Fruit fly (Drosophila melanogaster) whole organism, embryonic: ENCODE data around the gene CG5070.

ENCODE experiments used
- CG12155 ChIP-seq: fragments of 200-800 bp; sonication (Bioruptor generic); optimal IDR thresholded peaks from 3 replicates; lab custom pipeline; 2016; ENCODE audit warnings: missing biosample characterization, missing genetic modification characterization
- CG14050 ChIP-seq: fragments of 200-800 bp; sonication (Bioruptor generic); IDR thresholded peaks from 3 replicates; pipeline ENCODE4 v1.3.6; 2022; ENCODE audit warnings: missing biosample characterization, missing genetic modification characterization
- CG14441 ChIP-seq: fragments of 200-800 bp; sonication (Bioruptor generic); IDR thresholded peaks from 2 replicates; pipeline ENCODE4 v1.3.6; 2022; ENCODE audit warnings: missing biosample characterization, missing genetic modification characterization
- CG14860 ChIP-seq: fragments of 200-800 bp; sonication (Bioruptor generic); IDR thresholded peaks from 3 replicates; pipeline ENCODE4 v1.3.6; 2022; ENCODE audit warnings: missing biosample characterization, missing genetic modification characterization; ENCODE audit not compliant: partially characterized antibody
- CG15514 ChIP-seq: fragments of 200-800 bp; sonication (Bioruptor generic); optimal IDR thresholded peaks from 3 replicates; lab custom pipeline; 2017; ENCODE audit warnings: missing biosample characterization, missing genetic modification characterization, mild to moderate bottlenecking, moderate library complexity, missing genetic modification reagents
- CG16813 ChIP-seq: fragments of 200-800 bp; sonication (Bioruptor generic); IDR thresholded peaks from 3 replicates; pipeline ENCODE4 v1.3.6; 2022; ENCODE audit warnings: missing biosample characterization, missing genetic modification characterization; ENCODE audit not compliant: partially characterized antibody
- CG17186 ChIP-seq: fragments of 200-800 bp; sonication (Bioruptor generic); optimal IDR thresholded peaks from 3 replicates; lab custom pipeline; 2017; ENCODE audit warnings: missing biosample characterization, missing genetic modification reagents, missing genetic modification characterization
- CG17359 ChIP-seq: fragments of 200-800 bp; sonication (Bioruptor generic); optimal IDR thresholded peaks from 3 replicates; lab custom pipeline; 2018; ENCODE audit warnings: missing biosample characterization, mild to moderate bottlenecking, missing genetic modification characterization, moderate library complexity
- CG17361 ChIP-seq: fragments of 200-800 bp; sonication (Bioruptor generic); IDR thresholded peaks from 3 replicates; pipeline ENCODE4 v1.3.6; 2022; ENCODE audit warnings: missing biosample characterization, missing genetic modification characterization
- CG17802 ChIP-seq: fragments of 200-800 bp; sonication (Bioruptor generic); optimal IDR thresholded peaks from 2 replicates; lab custom pipeline; 2018; ENCODE audit warnings: missing biosample characterization, mild to moderate bottlenecking, missing genetic modification characterization, moderate library complexity
- CG18619 ChIP-seq: fragments of 200-800 bp; sonication (Bioruptor generic); optimal IDR thresholded peaks from 3 replicates; lab custom pipeline; 2017; ENCODE audit warnings: missing biosample characterization, mild to moderate bottlenecking, missing genetic modification characterization
- Chrac-16 ChIP-seq: fragments of 200-800 bp; sonication (Bioruptor generic); optimal IDR thresholded peaks from 3 replicates; lab custom pipeline; 2016; ENCODE audit warnings: missing biosample characterization, missing genetic modification characterization
- CoRest ChIP-seq: fragments of 200-800 bp; sonication (Bioruptor generic); optimal IDR thresholded peaks from 3 replicates; lab custom pipeline; 2018; ENCODE audit warnings: missing biosample characterization, mild to moderate bottlenecking, missing genetic modification characterization, moderate library complexity
- Dbx ChIP-seq: fragments of 200-800 bp; sonication (Bioruptor generic); IDR thresholded peaks from 3 replicates; pipeline ENCODE4 v1.3.6; 2022; ENCODE audit warnings: missing biosample characterization, missing genetic modification characterization
- H2.0 ChIP-seq: fragments of 200-800 bp; sonication (Bioruptor generic); IDR thresholded peaks from 2 replicates; pipeline ENCODE4 v1.3.6; 2022; ENCODE audit warnings: missing biosample characterization, missing genetic modification characterization
- HLH4C ChIP-seq: fragments of 200-800 bp; sonication (Bioruptor generic); IDR thresholded peaks from 3 replicates; pipeline ENCODE4 v1.3.6; 2022; ENCODE audit warnings: missing biosample characterization, missing genetic modification characterization; ENCODE audit not compliant: partially characterized antibody
- Hey ChIP-seq: fragments of 200-800 bp; sonication (Bioruptor generic); optimal IDR thresholded peaks from 3 replicates; lab custom pipeline; 2018; ENCODE audit warnings: missing biosample characterization, mild to moderate bottlenecking, missing genetic modification characterization
- Hmr ChIP-seq: fragments of 200-800 bp; sonication (Bioruptor generic); optimal IDR thresholded peaks from 3 replicates; lab custom pipeline; 2017; ENCODE audit warnings: mild to moderate bottlenecking, missing biosample characterization, missing genetic modification reagents, missing genetic modification characterization
- Hr3 ChIP-seq: fragments of 200-800 bp; sonication (Bioruptor generic); optimal IDR thresholded peaks from 3 replicates; lab custom pipeline; 2016; ENCODE audit warnings: missing biosample characterization, missing genetic modification characterization
- Jarid2 ChIP-seq: fragments of 200-800 bp; sonication (Bioruptor generic); optimal IDR thresholded peaks from 3 replicates; lab custom pipeline; 2017; ENCODE audit warnings: mild to moderate bottlenecking, missing biosample characterization, missing genetic modification reagents, missing genetic modification characterization
- Nf-YA ChIP-seq: fragments of 200-800 bp; sonication (Bioruptor generic); IDR thresholded peaks from 2 replicates; pipeline ENCODE4 v1.3.6; 2022; ENCODE audit warnings: missing biosample characterization, missing genetic modification characterization
- Nf-YC ChIP-seq: fragments of 200-800 bp; optimal IDR thresholded peaks from 3 replicates; lab custom pipeline; 2019; ENCODE audit warnings: missing biosample characterization, mild to moderate bottlenecking, missing genetic modification characterization, moderate library complexity
- Scr ChIP-seq: fragments of 200-800 bp; sonication (Bioruptor generic); IDR thresholded peaks from 2 replicates; pipeline ENCODE4 v1.3.6; 2022; ENCODE audit warnings: missing biosample characterization, missing genetic modification characterization; ENCODE audit not compliant: partially characterized antibody
- Sry-δ ChIP-seq: fragments of 200-800 bp; sonication (Bioruptor generic); optimal IDR thresholded peaks from 2 replicates; lab custom pipeline; 2016; ENCODE audit warnings: missing biosample characterization, missing genetic modification characterization
- Tbp ChIP-seq: fragments of >200 bp; optimal IDR thresholded peaks from 2 replicates; lab custom pipeline; 2018; ENCODE audit warnings: missing biosample characterization, missing genetic modification characterization
- Trl ChIP-seq, 3 experiments: fragments of >200 bp in 2 of 3; fragments of 200-800 bp in 1 of 3; sonication (Bioruptor generic) in 1 of 3; optimal IDR thresholded peaks; 2 replicates in 1 of 3; 3 replicates in 2 of 3; lab custom pipeline; 2016 to 2017; ENCODE audit warnings: missing biosample characterization in 1 of 3, missing genetic modification characterization in 1 of 3
- amos ChIP-seq: fragments of 200-800 bp; sonication (Bioruptor generic); IDR thresholded peaks from 2 replicates; pipeline ENCODE4 v1.3.6; 2022; ENCODE audit warnings: missing biosample characterization, missing genetic modification characterization; ENCODE audit not compliant: partially characterized antibody
- ato ChIP-seq: fragments of 200-800 bp; sonication (Bioruptor generic); IDR thresholded peaks from 2 replicates; pipeline ENCODE4 v1.3.6; 2022; ENCODE audit warnings: missing biosample characterization, missing genetic modification characterization; ENCODE audit not compliant: partially characterized antibody
- bbx ChIP-seq: fragments of 200-800 bp; sonication (Bioruptor generic); IDR thresholded peaks from 2 replicates; pipeline ENCODE4 v1.3.6; 2022; ENCODE audit warnings: missing biosample characterization, missing genetic modification characterization; ENCODE audit not compliant: partially characterized antibody
- chinmo ChIP-seq: fragments of 200-800 bp; sonication (Bioruptor generic); IDR thresholded peaks from 4 replicates; pipeline ENCODE4 v1.3.6; 2022; ENCODE audit warnings: missing biosample characterization, missing genetic modification characterization; ENCODE audit not compliant: partially characterized antibody
- crol ChIP-seq: fragments of 200-800 bp; sonication (Bioruptor generic); IDR thresholded peaks from 2 replicates; pipeline ENCODE4 v1.3.6; 2022; ENCODE audit warnings: missing biosample characterization, missing genetic modification characterization
- dm ChIP-seq: fragments of 200-800 bp; sonication (Bioruptor generic); optimal IDR thresholded peaks from 3 replicates; lab custom pipeline; 2016; ENCODE audit warnings: missing biosample characterization, missing genetic modification characterization
- dpn ChIP-seq, 2 experiments: fragments of 200-800 bp; sonication (Bioruptor generic); optimal IDR thresholded peaks; 3 replicates each; lab custom pipeline; 2016; ENCODE audit warnings: missing biosample characterization in 2 of 2, missing genetic modification characterization in 2 of 2
- grn ChIP-seq: fragments of 200-800 bp; sonication (Bioruptor generic); optimal IDR thresholded peaks from 3 replicates; lab custom pipeline; 2017; ENCODE audit warnings: missing biosample characterization, missing genetic modification characterization
- insv ChIP-seq, 2 experiments: fragments of 200-800 bp; sonication (Bioruptor generic); optimal IDR thresholded peaks; 3 replicates each; lab custom pipeline; 2016 to 2018; ENCODE audit warnings: missing biosample characterization in 2 of 2, missing genetic modification characterization in 2 of 2
- nerfin-2 ChIP-seq: fragments of 200-800 bp; sonication (Bioruptor generic); IDR thresholded peaks from 2 replicates; pipeline ENCODE4 v1.3.6; 2022; ENCODE audit warnings: missing biosample characterization, missing genetic modification characterization; ENCODE audit not compliant: partially characterized antibody
- pan ChIP-seq, 4 experiments: fragments of >200 bp in 3 of 4; fragments of 200-800 bp in 1 of 4; sonication (Bioruptor generic) in 1 of 4; optimal IDR thresholded peaks in 3 of 4; IDR thresholded peaks in 1 of 4; 2 replicates each; pipeline versions ENCODE4 v1.3.6 to Lab custom; 2017 to 2022; ENCODE audit warnings: missing biosample characterization in 2 of 4, missing genetic modification characterization in 2 of 4, mixed read lengths in 1 of 4
- scrt ChIP-seq: fragments of 200-800 bp; sonication (Bioruptor generic); optimal IDR thresholded peaks from 2 replicates; lab custom pipeline; 2018; ENCODE audit warnings: missing biosample characterization, mild to moderate bottlenecking, missing genetic modification characterization, moderate library complexity
- sens ChIP-seq: fragments of 200-800 bp; sonication (Bioruptor generic); peaks from one replicate; lab custom pipeline; 2016; ENCODE audit warnings: missing biosample characterization, missing genetic modification characterization
- slbo ChIP-seq: fragments of 200-800 bp; sonication (Bioruptor generic); IDR thresholded peaks from 2 replicates; pipeline ENCODE4 v1.3.6; 2022; ENCODE audit warnings: missing biosample characterization, missing genetic modification characterization
- tll ChIP-seq, 2 experiments: fragments of 200-800 bp in 1 of 2; fragments of >200 bp in 1 of 2; sonication (Bioruptor generic) in 1 of 2; optimal IDR thresholded peaks; 2 replicates each; lab custom pipeline; 2017 to 2019; ENCODE audit warnings: missing biosample characterization in 2 of 2, missing genetic modification characterization in 2 of 2, mild to moderate bottlenecking in 1 of 2, moderate library complexity in 1 of 2
- tna ChIP-seq: fragments of 200-800 bp; sonication (Bioruptor generic); IDR thresholded peaks from 2 replicates; pipeline ENCODE4 v1.3.6; 2022; ENCODE audit warnings: missing biosample characterization, missing genetic modification characterization; ENCODE audit not compliant: partially characterized antibody
- vnd ChIP-seq: fragments of 200-800 bp; sonication (Bioruptor generic); IDR thresholded peaks from 3 replicates; pipeline ENCODE4 v1.3.6; 2022; ENCODE audit warnings: missing biosample characterization, missing genetic modification characterization; ENCODE audit not compliant: partially characterized antibody

CG5070 gene

DNA sequence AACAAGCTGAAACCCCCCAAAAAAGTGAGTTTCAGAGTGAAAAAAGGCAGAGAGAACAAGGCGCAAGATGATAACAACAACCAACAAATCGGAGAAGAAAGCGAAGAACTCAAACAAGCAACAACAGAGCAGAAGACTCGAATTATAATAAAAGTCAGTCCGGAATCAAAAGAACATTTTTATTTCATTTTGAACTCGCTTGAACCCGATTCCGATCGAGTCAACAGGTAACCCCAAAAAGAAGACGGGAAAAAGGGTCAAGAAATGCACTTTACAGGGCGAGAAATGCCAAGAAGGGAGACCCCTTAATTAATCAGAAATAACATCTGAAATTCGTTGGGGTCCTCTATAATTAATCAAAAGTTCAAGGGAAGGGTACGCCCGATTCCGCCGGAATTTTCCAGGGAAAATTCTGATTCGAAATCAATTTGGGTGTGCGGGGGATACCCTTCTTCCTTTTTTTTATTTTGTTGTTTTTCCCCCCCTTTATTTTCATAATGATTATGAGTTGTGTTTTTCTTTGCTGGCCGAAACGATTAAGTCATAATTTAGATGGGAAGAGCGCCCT is 40.4 kb upstream of the CG5070 start (continued):
- TF ChIP-seq Dbx (GFP tag; lab: Robert Waterston, UW) (no peak), Sry-δ (GFP tag; lab: Kevin White, UChicago) (no peak), insv (GFP tag; optimal IDR thresholded peaks at IDR 0.05; lab: Kevin White, UChicago) (peak in 1 of 2 experiments; percentile 51), grn (no peak), CG14441 (GFP tag; lab: Robert Waterston, UW) (no peak), tll (GFP tag; optimal IDR thresholded peaks at IDR 0.05; lab: Kevin White, UChicago) (peak in 1 of 2 experiments; percentile 17)
- TF ChIP-seq, all 482 proteins: peak for 6

DNA sequence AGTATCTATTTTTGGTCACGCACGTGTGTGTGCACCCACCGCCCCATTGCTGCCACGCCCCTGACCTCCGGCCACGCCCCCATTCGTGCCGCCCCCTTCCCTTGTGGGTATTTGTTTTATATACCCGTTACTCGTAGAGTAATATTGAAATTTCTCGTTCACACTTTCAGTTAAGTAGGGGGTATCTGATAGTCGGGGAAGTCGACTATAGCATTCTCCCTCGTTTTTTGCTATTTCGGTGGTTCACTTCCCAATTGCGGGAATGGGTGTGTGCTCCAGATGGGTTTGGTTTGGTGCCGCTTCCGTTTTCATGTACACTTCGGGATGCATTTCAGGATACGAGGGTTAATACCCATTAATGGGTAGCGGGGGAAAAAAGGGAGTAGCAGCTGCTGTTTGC is 35.6 kb upstream of the CG5070 start:
- peak; percentile 50; the same call in 1 of the 2 replicates for TF ChIP-seq bbx (GFP tag; lab: Robert Waterston, UW)
- TF ChIP-seq Nf-YC (tag; lab: Kevin White, UChicago): no peak
- TF ChIP-seq vnd (GFP tag; lab: Robert Waterston, UW): 0 out of 3 replicates have a peak, but pooled peaks have one; percentile 17
- no peak for TF ChIP-seq amos (GFP tag; lab: Robert Waterston, UW)
- TF ChIP-seq nerfin-2 (GFP tag; lab: Robert Waterston, UW): peak; percentile 37; the same call in 1 of the 2 replicates
- TF ChIP-seq Scr (GFP tag; lab: Robert Waterston, UW): 0 out of 2 replicates have a peak, but pooled peaks have one; percentile 15
- TF ChIP-seq ato (GFP tag; lab: Robert Waterston, UW): 0 out of 2 replicates have a peak, but pooled peaks have one; percentile 10
- TF ChIP-seq HLH4C: peak; percentile 65
- no peak for TF ChIP-seq CG17186
- TF ChIP-seq CG14860 (GFP tag; lab: Robert Waterston, UW): peak; percentile 54; the same call in 2 of the 3 replicates
- peak; percentile 29; the same call in 1 of the 3 replicates for TF ChIP-seq CG16813 (GFP tag; lab: Robert Waterston, UW)
- peak; percentile 51; the same call in 1 of the 2 replicates for TF ChIP-seq tna (GFP tag; lab: Robert Waterston, UW)

DNA sequence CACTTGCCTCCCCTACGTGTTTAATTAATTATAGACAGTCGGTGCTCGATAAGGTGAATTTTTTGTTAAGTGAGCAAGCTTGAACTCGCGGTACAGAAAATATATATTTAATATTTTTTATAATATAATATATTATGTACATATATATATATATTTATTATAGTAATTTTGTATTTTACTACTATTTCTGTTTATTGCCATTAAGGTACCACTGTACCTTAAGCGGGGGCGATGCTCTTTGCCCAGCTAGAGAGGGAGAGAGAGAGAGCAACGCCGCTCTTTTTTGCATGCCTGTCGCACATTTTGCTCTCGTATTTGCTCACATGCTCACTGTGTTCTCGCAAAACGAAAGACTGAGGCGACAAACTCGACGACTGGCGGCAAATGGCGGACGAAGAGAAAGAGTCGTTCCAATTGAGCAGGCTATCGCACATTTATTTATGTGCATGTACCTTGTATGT is 32.4 kb upstream of the CG5070 start:
- no peak for TF ChIP-seq Nf-YA (GFP tag; lab: Robert Waterston, UW)
- no peak for TF ChIP-seq CG14050 (GFP tag; lab: Robert Waterston, UW)
- TF ChIP-seq Trl (optimal IDR thresholded peaks at IDR 0.05; lab: Kevin White, UChicago): peak; percentile 45 to 47
- no peak for TF ChIP-seq Trl (GFP tag; optimal IDR thresholded peaks at IDR 0.05; lab: Kevin White, UChicago)
- TF ChIP-seq dm (GFP tag; lab: Kevin White, UChicago): no peak
- TF ChIP-seq scrt: peak; percentile 20
- no peak for TF ChIP-seq Jarid2 (GFP tag; lab: Kevin White, UChicago)
- no peak for TF ChIP-seq Chrac-16 (GFP tag; lab: Kevin White, UChicago)
- peak; percentile 23 for TF ChIP-seq CG17359 (tag; lab: Kevin White, UChicago)
- TF ChIP-seq CG12155 (GFP tag; lab: Kevin White, UChicago): no peak
- TF ChIP-seq CG17361: 0 out of 3 replicates have a peak, but pooled peaks have one; percentile 35
- peak; percentile 45 for TF ChIP-seq CoRest (tag; lab: Kevin White, UChicago)
- TF ChIP-seq CG18619 (GFP tag; lab: Kevin White, UChicago): peak; percentile 8
- TF ChIP-seq CG17802: no peak
- TF ChIP-seq tna (GFP tag; lab: Robert Waterston, UW): no peak
- peak; percentile 49; the same call in 1 of the 3 replicates for TF ChIP-seq Dbx (GFP tag; lab: Robert Waterston, UW)
- peak; percentile 44 for TF ChIP-seq CG15514 (GFP tag; lab: Kevin White, UChicago)
- no peak for TF ChIP-seq pan (optimal IDR thresholded peaks at IDR 0.05; lab: Kevin White, UChicago)
- TF ChIP-seq pan (GFP tag; optimal IDR thresholded peaks at IDR 0.05 in 1 of 2, IDR thresholded peaks at IDR 0.05 in 1 of 2): peak in 1 of 2 experiments; percentile 67
- TF ChIP-seq chinmo (GFP tag; lab: Robert Waterston, UW): no peak
- no peak for TF ChIP-seq Tbp (GFP tag; lab: Kevin White, UChicago)
- TF ChIP-seq slbo (GFP tag; lab: Robert Waterston, UW): peak; percentile 74
- peak; percentile 12 for TF ChIP-seq Hr3 (GFP tag; lab: Kevin White, UChicago)
- no peak for TF ChIP-seq crol (GFP tag; lab: Robert Waterston, UW)
- peak in 1 of 2 experiments; percentile 28 for TF ChIP-seq dpn (GFP tag; optimal IDR thresholded peaks at IDR 0.05; lab: Kevin White, UChicago)
- no peak for TF ChIP-seq Hey (tag; lab: Kevin White, UChicago)
- TF ChIP-seq sens (GFP tag; lab: Kevin White, UChicago): no peak
- 0 out of 2 replicates have a peak, but pooled peaks have one; percentile 12 for TF ChIP-seq H2.0
- peak; percentile 57 for TF ChIP-seq Hmr (GFP tag; lab: Kevin White, UChicago)
